Fruit fly (Drosophila melanogaster): ENCODE data around the gene CG6650.

The CG6650 gene

dm6 chr3L:14055815-14056516 lies 24.7 kb downstream of the CG6650 start (continued):
- peak; percentile 85 for TF ChIP-seq CG1832 (GFP tag; optimal IDR thresholded peaks at IDR 0.05)
- TF ChIP-seq Abd-B (GFP tag; optimal IDR thresholded peaks at IDR 0.05): peak; percentile 25
- TF ChIP-seq CoRest (tag; optimal IDR thresholded peaks at IDR 0.05): no peak
- TF ChIP-seq oc (tag; optimal IDR thresholded peaks at IDR 0.05): peak; percentile 68
- peak; percentile 19; the same call in 1 of the 4 replicates for TF ChIP-seq Dll (GFP tag; IDR thresholded peaks at IDR 0.05; ENCODE audit: partially characterized antibody)
- TF ChIP-seq onecut (GFP tag; IDR thresholded peaks at IDR 0.05): 0 out of 2 replicates have a peak, but pooled peaks have one; percentile 7
- TF ChIP-seq Hr3 (GFP tag; optimal IDR thresholded peaks at IDR 0.05): no peak
- TF ChIP-seq tup (GFP tag; optimal IDR thresholded peaks at IDR 0.05): peak; percentile 16
- peak; percentile 58 for TF ChIP-seq pros (GFP tag; optimal IDR thresholded peaks at IDR 0.05)
- peak; percentile 69 for TF ChIP-seq CG12769 (tag; optimal IDR thresholded peaks at IDR 0.05)
- TF ChIP-seq Blimp-1 (GFP tag; optimal IDR thresholded peaks at IDR 0.05): no peak
- TF ChIP-seq abd-A (tag; optimal IDR thresholded peaks at IDR 0.05): peak; percentile 89
- no peak for TF ChIP-seq CG1792 (GFP tag; optimal IDR thresholded peaks at IDR 0.05)
- TF ChIP-seq ac (GFP tag; optimal IDR thresholded peaks at IDR 0.05): no peak
- peak; percentile 45 for TF ChIP-seq CG10209 (GFP tag; optimal IDR thresholded peaks at IDR 0.05)
- TF ChIP-seq gro (GFP tag; optimal IDR thresholded peaks at IDR 0.05): peak; percentile 22
- TF ChIP-seq CG8281 (tag; optimal IDR thresholded peaks at IDR 0.05): peak; percentile 79
- TF ChIP-seq lbe (GFP tag; optimal IDR thresholded peaks at IDR 0.05): peak; percentile 2
- peak; percentile 3 for TF ChIP-seq Vsx1 (GFP tag; optimal IDR thresholded peaks at IDR 0.05)
- TF ChIP-seq mirr (GFP tag; optimal IDR thresholded peaks at IDR 0.05): peak; percentile 13
- TF ChIP-seq Dbx (GFP tag; IDR thresholded peaks at IDR 0.05): 0 out of 3 replicates have a peak, but pooled peaks have one; percentile 6
- TF ChIP-seq CG34224 (GFP tag; IDR thresholded peaks at IDR 0.05; ENCODE audit: partially characterized antibody): no peak
- 0 out of 2 replicates have a peak, but pooled peaks have one; percentile 23 for TF ChIP-seq CG5953 (GFP tag; IDR thresholded peaks at IDR 0.05)
- peak; percentile 0 for TF ChIP-seq zen (tag; optimal IDR thresholded peaks at IDR 0.05)
- 0 out of 3 replicates have a peak, but pooled peaks have one; percentile 21 for TF ChIP-seq Opbp (GFP tag; IDR thresholded peaks at IDR 0.05; ENCODE audit: partially characterized antibody)
- peak; percentile 57 for TF ChIP-seq CG7987 (GFP tag; optimal IDR thresholded peaks at IDR 0.05)
- TF ChIP-seq CG10321 (GFP tag; IDR thresholded peaks at IDR 0.05): 0 out of 2 replicates have a peak, but pooled peaks have one; percentile 26
- TF ChIP-seq CG13296 (GFP tag; optimal IDR thresholded peaks at IDR 0.05): no peak
- TF ChIP-seq CG2199 (GFP tag; IDR thresholded peaks at IDR 0.05): peak; percentile 72; the same call in 1 of the 3 replicates
- TF ChIP-seq Med (GFP tag): peak; percentile 30
- peak; percentile 86; the same call in 2 of the 4 replicates for TF ChIP-seq chinmo (GFP tag; IDR thresholded peaks at IDR 0.05; ENCODE audit: partially characterized antibody)
- peak; percentile 35; the same call in 1 of the 2 replicates for TF ChIP-seq Adf1 (GFP tag; IDR thresholded peaks at IDR 0.05)
- peak; percentile 80 for TF ChIP-seq CG10543 (GFP tag; optimal IDR thresholded peaks at IDR 0.05)
- TF ChIP-seq CG6254 (GFP tag; optimal IDR thresholded peaks at IDR 0.05): no peak
- peak; percentile 50 for TF ChIP-seq sug (tag; optimal IDR thresholded peaks at IDR 0.05)
- TF ChIP-seq CHES-1-like (GFP tag; optimal IDR thresholded peaks at IDR 0.05): no peak
- TF ChIP-seq kni (GFP tag; optimal IDR thresholded peaks at IDR 0.05): peak; percentile 24
- TF ChIP-seq vvl (GFP tag; IDR thresholded peaks at IDR 0.05): peak; percentile 62
- 0 out of 2 replicates have a peak, but pooled peaks have one; percentile 13 for TF ChIP-seq Rfx (GFP tag; IDR thresholded peaks at IDR 0.05)
- TF ChIP-seq CG43689 (GFP tag; IDR thresholded peaks at IDR 0.05): no peak
- no peak for TF ChIP-seq CG8290 (GFP tag; optimal IDR thresholded peaks at IDR 0.05)
- TF ChIP-seq CG8290 (tag; optimal IDR thresholded peaks at IDR 0.05): peak in 1 of 2 experiments; percentile 52

Data from whole organism, embryonic.